Fruit fly (Drosophila melanogaster): Measurements from ENCODE around the gene CG17564.

dm6 chr2L:19342018-19342417, 42.3 kb upstream of the CG17564 start:
- peak; percentile 86 for TF ChIP-seq CG13204 (GFP tag; optimal IDR thresholded peaks at IDR 0.05)
- peak; percentile 89 for TF ChIP-seq CG8301 (tag; optimal IDR thresholded peaks at IDR 0.05)
- peak; percentile 92 for TF ChIP-seq CG4496 (GFP tag; IDR thresholded peaks at IDR 0.05)
- peak; percentile 86 for TF ChIP-seq Ets98B (GFP tag; IDR thresholded peaks at IDR 0.05)
- TF ChIP-seq CG32121 (GFP tag; IDR thresholded peaks at IDR 0.05) = peak; percentile 71
- peak; percentile 93 for TF ChIP-seq gl (tag; optimal IDR thresholded peaks at IDR 0.05)
- TF ChIP-seq EcR (GFP tag; optimal IDR thresholded peaks at IDR 0.05) = no peak
- TF ChIP-seq Pif1B (GFP tag; optimal IDR thresholded peaks at IDR 0.05) = peak; percentile 78
- peak; percentile 80 for TF ChIP-seq rn (GFP tag; IDR thresholded peaks at IDR 0.05)

Measured in whole organism, pupa.